Worm (Caenorhabditis elegans): ENCODE results near the gene T07F8.1.
A peak's percentile ranks its signal among the peaks of the same experiment; 100 is the strongest.

T07F8.1 gene

ce11 chrII:7183493-7184272 is 35.5 kb downstream of the T07F8.1 start, which contains the start of gene pdl-1 (continued):
- TF ChIP-seq Y48G9A.11 (GFP tag; IDR thresholded peaks at IDR 0.05), result peak; percentile 79
- TF ChIP-seq nhr-11 (tag; optimal IDR thresholded peaks at IDR 0.05), result peak; percentile 57
- no peak for TF ChIP-seq ceh-62 (tag; optimal IDR thresholded peaks at IDR 0.05)
- no peak for TF ChIP-seq nhr-237 (tag; optimal IDR thresholded peaks at IDR 0.05)
- TF ChIP-seq nhr-41 (GFP tag; IDR thresholded peaks at IDR 0.05), result peak; percentile 86
- TF ChIP-seq fkh-10 (GFP tag; optimal IDR thresholded peaks at IDR 0.05), result no peak
- TF ChIP-seq hmg-1.1 (GFP tag; IDR thresholded peaks at IDR 0.05), result peak; percentile 95
- peak; percentile 96 for TF ChIP-seq vab-7 (GFP tag; IDR thresholded peaks at IDR 0.05)
- peak; percentile 70 to 93 for TF ChIP-seq daf-16 (GFP tag; optimal IDR thresholded peaks at IDR 0.05)
- peak; percentile 81 for TF ChIP-seq daf-16 (tag; optimal IDR thresholded peaks at IDR 0.05)
- peak; percentile 76 for TF ChIP-seq F49E8.2 (tag; optimal IDR thresholded peaks at IDR 0.05; ENCODE audit: borderline replicate concordance)
- TF ChIP-seq daf-12 (tag; optimal IDR thresholded peaks at IDR 0.05), result no peak
- TF ChIP-seq ama-1 (optimal IDR thresholded peaks at IDR 0.05), result no peak
- TF ChIP-seq unc-62 (GFP tag; optimal IDR thresholded peaks at IDR 0.05 in 1 of 2), result peak in 1 of 2 experiments; percentile 89
- TF ChIP-seq unc-62 (tag; optimal IDR thresholded peaks at IDR 0.05), result peak; percentile 11
- peak; percentile 86 for TF ChIP-seq mes-2 (tag; optimal IDR thresholded peaks at IDR 0.05; ENCODE audit: poor library complexity, severe bottlenecking)

ce11 chrII:7186117-7186516 is 37.9 kb downstream of the T07F8.1 start:
- TF ChIP-seq unc-62 (GFP tag; optimal IDR thresholded peaks at IDR 0.05 in 1 of 2) (peak in 1 of 2 experiments; percentile 97), unc-62 (tag; optimal IDR thresholded peaks at IDR 0.05) (no peak), daf-16 (GFP tag; optimal IDR thresholded peaks at IDR 0.05) (no peak), daf-16 (tag; optimal IDR thresholded peaks at IDR 0.05) (no peak), aha-1 (tag) (peak; percentile 26), spr-3 (GFP tag; optimal IDR thresholded peaks at IDR 0.05) (no peak), dpl-1 (GFP tag; optimal IDR thresholded peaks at IDR 0.05) (no peak)

ce11 chrII:7187110-7187509 is 38.9 kb downstream of the T07F8.1 start, which contains the start of gene C27H5.6:
Gene C27H5.6, minus strand, starts transcription at chrII:7187210.
- TF ChIP-seq pha-4 (GFP tag; IDR thresholded peaks at IDR 0.05), result no peak
- TF ChIP-seq pha-4 (tag; optimal IDR thresholded peaks at IDR 0.05), result no peak
- no peak for TF ChIP-seq ceh-28 (tag; optimal IDR thresholded peaks at IDR 0.05)
- TF ChIP-seq ceh-82 (tag; optimal IDR thresholded peaks at IDR 0.05), result no peak
- TF ChIP-seq dmd-8 (GFP tag; IDR thresholded peaks at IDR 0.05), result no peak
- TF ChIP-seq php-3 (GFP tag; IDR thresholded peaks at IDR 0.05), result no peak
- no peak for TF ChIP-seq mes-2 (tag; optimal IDR thresholded peaks at IDR 0.05; ENCODE audit: poor library complexity, severe bottlenecking)
- no peak for TF ChIP-seq lin-39 (tag; optimal IDR thresholded peaks at IDR 0.05)
- no peak for TF ChIP-seq fkh-10 (GFP tag; optimal IDR thresholded peaks at IDR 0.05)
- no peak for TF ChIP-seq ztf-11 (tag; optimal IDR thresholded peaks at IDR 0.05)
- no peak for TF ChIP-seq egl-43 (GFP tag; IDR thresholded peaks at IDR 0.05)
- no peak for TF ChIP-seq madf-9 (GFP tag; conservative IDR thresholded peaks at IDR 0.05)
- TF ChIP-seq jun-1 (tag; optimal IDR thresholded peaks at IDR 0.05), result no peak
- TF ChIP-seq zip-11 (GFP tag; IDR thresholded peaks at IDR 0.05), result no peak
- no peak for TF ChIP-seq cey-2 (tag; optimal IDR thresholded peaks at IDR 0.05; ENCODE audit: borderline replicate concordance, insufficient read depth)
- no peak for TF ChIP-seq tra-1 (GFP tag; IDR thresholded peaks at IDR 0.05)
- TF ChIP-seq Y48G9A.11 (GFP tag; IDR thresholded peaks at IDR 0.05), result no peak
- no peak for TF ChIP-seq ZK546.5 (tag; optimal IDR thresholded peaks at IDR 0.05)
- TF ChIP-seq nhr-10 (tag; optimal IDR thresholded peaks at IDR 0.05), result no peak
- TF ChIP-seq ceh-20 (GFP tag; IDR thresholded peaks at IDR 0.05), result no peak

- TF ChIP-seq nhr-41 (GFP tag; IDR thresholded peaks at IDR 0.05) (no peak), spr-1 (tag; optimal IDR thresholded peaks at IDR 0.05) (no peak), dmd-8 (GFP tag; IDR thresholded peaks at IDR 0.05) (no peak), ceh-28 (tag; optimal IDR thresholded peaks at IDR 0.05) (no peak), aly-2 (tag; optimal IDR thresholded peaks at IDR 0.05) (no peak), F44E2.7 (GFP tag; IDR thresholded peaks at IDR 0.05) (no peak), skn-1 (tag; optimal IDR thresholded peaks at IDR 0.05) (no peak), Y105C5A.15 (GFP tag; IDR thresholded peaks at IDR 0.05) (no peak), ctbp-1 (GFP tag; IDR thresholded peaks at IDR 0.05) (no peak), lin-15B (tag; optimal IDR thresholded peaks at IDR 0.05) (no peak), fkh-10 (GFP tag; optimal IDR thresholded peaks at IDR 0.05) (no peak), set-16 (GFP tag; IDR thresholded peaks at IDR 0.05) (no peak), lsy-2 (tag; optimal IDR thresholded peaks at IDR 0.05) (no peak), Y48G9A.11 (GFP tag; IDR thresholded peaks at IDR 0.05) (no peak), zfp-3 (GFP tag; conservative IDR thresholded peaks at IDR 0.05) (no peak), unc-130 (GFP tag; optimal IDR thresholded peaks at IDR 0.05) (no peak)
These were observed 40.9 kb downstream of the T07F8.1 start, which contains the start of gene E04F6.4 for ce11 chrII:7189120-7189519. Gene E04F6.4, plus strand, starts transcription at chrII:7189420.
